Fruit fly (Drosophila melanogaster): ENCODE results near the gene Or67c.

dm6 chr3L:10224470-10225213 is 19.9 kb downstream of the Or67c start:
- no peak for TF ChIP-seq so (GFP tag; IDR thresholded peaks at IDR 0.05)
- no peak for TF ChIP-seq grn (GFP tag; optimal IDR thresholded peaks at IDR 0.05)
